Fruit fly (Drosophila melanogaster) whole organism, embryonic: ENCODE results near the gene CG10621.
A peak's percentile ranks its signal among the peaks of the same experiment; 100 is the strongest.

Source experiments
- CG11085 ChIP-seq: fragments of 200-800 bp; sonication (Bioruptor generic); IDR thresholded peaks from 2 replicates; pipeline ENCODE4 v1.3.6; 2022; ENCODE audit warnings: missing biosample characterization, missing genetic modification characterization
- CG11093 ChIP-seq: fragments of 200-800 bp; sonication (Bioruptor generic); IDR thresholded peaks from 3 replicates; pipeline ENCODE4 v1.3.6; 2022; ENCODE audit warnings: missing biosample characterization, missing genetic modification characterization
- CG12659 ChIP-seq: fragments of 200-800 bp; sonication (Bioruptor generic); optimal IDR thresholded peaks from 3 replicates; lab custom pipeline; 2017; ENCODE audit warnings: mild to moderate bottlenecking, missing biosample characterization, missing genetic modification reagents, missing genetic modification characterization
- CG14014 ChIP-seq: fragments of 200-800 bp; sonication (Bioruptor generic); IDR thresholded peaks from 2 replicates; pipeline ENCODE4 v1.3.6; 2022; ENCODE audit warnings: missing biosample characterization, missing genetic modification characterization
- CG1602 ChIP-seq: fragments of 200-800 bp; sonication (Bioruptor generic); optimal IDR thresholded peaks from 3 replicates; lab custom pipeline; 2016; ENCODE audit warnings: missing biosample characterization, missing genetic modification characterization
- CG17328 ChIP-seq: fragments of 200-800 bp; sonication (Bioruptor generic); IDR thresholded peaks from 2 replicates; pipeline ENCODE4 v1.3.6; 2022; ENCODE audit warnings: missing biosample characterization, missing genetic modification characterization
- CG17802 ChIP-seq: fragments of 200-800 bp; sonication (Bioruptor generic); optimal IDR thresholded peaks from 2 replicates; lab custom pipeline; 2018; ENCODE audit warnings: missing biosample characterization, mild to moderate bottlenecking, missing genetic modification characterization, moderate library complexity
- CG18599 ChIP-seq: fragments of 200-800 bp; sonication (Bioruptor generic); optimal IDR thresholded peaks from 3 replicates; lab custom pipeline; 2017; ENCODE audit warnings: missing biosample characterization, missing genetic modification characterization, mild to moderate bottlenecking, moderate library complexity, missing genetic modification reagents
- CG18764 ChIP-seq: fragments of 200-800 bp; sonication (Bioruptor generic); optimal IDR thresholded peaks from 3 replicates; lab custom pipeline; 2016; ENCODE audit warnings: missing biosample characterization, missing genetic modification characterization
- CG2116 ChIP-seq: fragments of 200-800 bp; sonication (Bioruptor generic); optimal IDR thresholded peaks from 3 replicates; lab custom pipeline; 2018; ENCODE audit warnings: missing biosample characterization, mild to moderate bottlenecking, missing genetic modification characterization
- CG2712 ChIP-seq: fragments of 200-800 bp; optimal IDR thresholded peaks from 3 replicates; lab custom pipeline; 2019; ENCODE audit warnings: missing biosample characterization, mild to moderate bottlenecking, missing genetic modification characterization, moderate library complexity
- CG30403 ChIP-seq: fragments of 200-800 bp; sonication (Bioruptor generic); optimal IDR thresholded peaks from 3 replicates; lab custom pipeline; 2016; ENCODE audit warnings: missing biosample characterization, missing genetic modification characterization
- CG31365 ChIP-seq: fragments of 200-800 bp; sonication (Bioruptor generic); optimal IDR thresholded peaks from 2 replicates; lab custom pipeline; 2018; ENCODE audit warnings: missing biosample characterization, mild to moderate bottlenecking, missing genetic modification characterization
- CG5245 ChIP-seq: fragments of 200-800 bp; sonication (Bioruptor generic); optimal IDR thresholded peaks from 3 replicates; lab custom pipeline; 2016; ENCODE audit warnings: missing biosample characterization, missing genetic modification characterization
- CG6765 ChIP-seq: fragments of 200-800 bp; sonication (Bioruptor generic); optimal IDR thresholded peaks from 3 replicates; lab custom pipeline; 2017; ENCODE audit warnings: missing biosample characterization, mild to moderate bottlenecking, missing genetic modification characterization
- CG6854 ChIP-seq: fragments of 200-800 bp; sonication (Bioruptor generic); optimal IDR thresholded peaks from 3 replicates; lab custom pipeline; 2017; ENCODE audit warnings: missing biosample characterization, mild to moderate bottlenecking, missing genetic modification characterization
- CG7987 ChIP-seq: fragments of 200-800 bp; sonication (Bioruptor generic); optimal IDR thresholded peaks from 2 replicates; lab custom pipeline; 2018; ENCODE audit warnings: missing biosample characterization, mild to moderate bottlenecking, missing genetic modification characterization, moderate library complexity
- CG9609 ChIP-seq: fragments of 200-800 bp; sonication (Bioruptor generic); optimal IDR thresholded peaks from 3 replicates; lab custom pipeline; 2016; ENCODE audit warnings: missing biosample characterization, missing genetic modification characterization
- CG9727 ChIP-seq: fragments of 200-800 bp; sonication (Bioruptor generic); optimal IDR thresholded peaks from 3 replicates; lab custom pipeline; 2017; ENCODE audit warnings: missing biosample characterization, mild to moderate bottlenecking, missing genetic modification characterization
- CG9817 ChIP-seq: fragments of 200-800 bp; sonication (Bioruptor generic); optimal IDR thresholded peaks from 2 replicates; lab custom pipeline; 2018; ENCODE audit warnings: missing biosample characterization, mild to moderate bottlenecking, missing genetic modification characterization, moderate library complexity
- CG9876 ChIP-seq: fragments of 200-800 bp; sonication (Bioruptor generic); optimal IDR thresholded peaks from 2 replicates; lab custom pipeline; 2016; ENCODE audit warnings: missing biosample characterization, missing genetic modification characterization
- Dbx ChIP-seq: fragments of 200-800 bp; sonication (Bioruptor generic); IDR thresholded peaks from 3 replicates; pipeline ENCODE4 v1.3.6; 2022; ENCODE audit warnings: missing biosample characterization, missing genetic modification characterization
- Eip74EF ChIP-seq, 2 experiments: fragments of 200-800 bp in 1 of 2; fragments of >200 bp in 1 of 2; sonication (Bioruptor generic) in 1 of 2; optimal IDR thresholded peaks; 2 replicates each; lab custom pipeline; 2017 to 2019; ENCODE audit warnings: missing biosample characterization in 2 of 2, missing genetic modification characterization in 2 of 2, mild to moderate bottlenecking in 1 of 2, moderate library complexity in 1 of 2
- Fer2 ChIP-seq: fragments of 200-800 bp; sonication (Bioruptor generic); optimal IDR thresholded peaks from 2 replicates; lab custom pipeline; 2018; ENCODE audit warnings: missing biosample characterization, mild to moderate bottlenecking, missing genetic modification characterization, moderate library complexity
- HmgD ChIP-seq: fragments of 200-800 bp; sonication (Bioruptor generic); optimal IDR thresholded peaks from 3 replicates; lab custom pipeline; 2016; ENCODE audit warnings: missing biosample characterization, missing genetic modification characterization
- Hr78 ChIP-seq, 2 experiments: fragments of 200-800 bp in 1 of 2; fragments of >200 bp in 1 of 2; sonication (Bioruptor generic) in 1 of 2; optimal IDR thresholded peaks; 2 replicates each; lab custom pipeline; 2017 to 2019; ENCODE audit warnings: missing biosample characterization in 2 of 2, missing genetic modification characterization in 2 of 2, mild to moderate bottlenecking in 1 of 2, moderate library complexity in 1 of 2
- Kr ChIP-seq: fragments of 200-800 bp; sonication (Bioruptor generic); optimal IDR thresholded peaks from 2 replicates; lab custom pipeline; 2017; ENCODE audit warnings: missing biosample characterization, mild to moderate bottlenecking, missing genetic modification characterization
- Lim3 ChIP-seq: fragments of 200-800 bp; sonication (Bioruptor generic); IDR thresholded peaks from 2 replicates; pipeline ENCODE4 v1.3.6; 2022; ENCODE audit warnings: missing biosample characterization, missing genetic modification characterization
- MESR4 ChIP-seq: fragments of 200-800 bp; sonication (Bioruptor generic); optimal IDR thresholded peaks from 2 replicates; lab custom pipeline; 2018; ENCODE audit warnings: missing biosample characterization, mild to moderate bottlenecking, missing genetic modification characterization, moderate library complexity
- Nf-YA ChIP-seq: fragments of 200-800 bp; sonication (Bioruptor generic); IDR thresholded peaks from 2 replicates; pipeline ENCODE4 v1.3.6; 2022; ENCODE audit warnings: missing biosample characterization, missing genetic modification characterization
- Ptx1 ChIP-seq: fragments of 200-800 bp; sonication (Bioruptor generic); IDR thresholded peaks from 2 replicates; pipeline ENCODE4 v1.3.6; 2022; ENCODE audit warnings: missing biosample characterization, missing genetic modification characterization
- Ssrp ChIP-seq: fragments of 200-800 bp; sonication (Bioruptor generic); optimal IDR thresholded peaks from 2 replicates; lab custom pipeline; 2018; ENCODE audit warnings: missing biosample characterization, mild to moderate bottlenecking, missing genetic modification characterization, moderate library complexity
- Usf ChIP-seq: fragments of 200-800 bp; sonication (Bioruptor generic); optimal IDR thresholded peaks from 2 replicates; lab custom pipeline; 2017; ENCODE audit warnings: missing genotype, missing biosample characterization, missing genetic modification characterization
- Vsx1 ChIP-seq: fragments of 200-800 bp; sonication (Bioruptor generic); optimal IDR thresholded peaks from 2 replicates; lab custom pipeline; 2017; ENCODE audit warnings: missing biosample characterization, mild to moderate bottlenecking, missing genetic modification characterization, missing genetic modification reagents
- aop ChIP-seq: fragments of 200-800 bp; sonication (Bioruptor generic); IDR thresholded peaks from 2 replicates; pipeline ENCODE4 v1.3.6; 2022; ENCODE audit warnings: missing biosample characterization, missing genetic modification characterization
- az2 ChIP-seq: fragments of 200-800 bp; sonication (Bioruptor generic); optimal IDR thresholded peaks from 3 replicates; lab custom pipeline; 2016; ENCODE audit warnings: missing biosample characterization, missing genetic modification characterization
- cg ChIP-seq: fragments of 200-800 bp; sonication (Bioruptor generic); optimal IDR thresholded peaks from 3 replicates; lab custom pipeline; 2019; ENCODE audit warnings: missing biosample characterization, mild to moderate bottlenecking, missing genetic modification characterization, moderate library complexity
- dan ChIP-seq: fragments of 200-800 bp; sonication (Bioruptor generic); IDR thresholded peaks from 2 replicates; pipeline ENCODE4 v1.3.6; 2022; ENCODE audit warnings: missing biosample characterization, missing genetic modification characterization
- danr ChIP-seq: fragments of 200-800 bp; sonication (Bioruptor generic); IDR thresholded peaks from 2 replicates; pipeline ENCODE4 v1.3.6; 2022; ENCODE audit warnings: missing biosample characterization, missing genetic modification characterization
- exex ChIP-seq: fragments of 200-800 bp; sonication (Bioruptor generic); optimal IDR thresholded peaks from 4 replicates; lab custom pipeline; 2018; ENCODE audit warnings: missing biosample characterization, mild to moderate bottlenecking, missing genetic modification characterization, moderate library complexity
- eyg ChIP-seq: fragments of 200-800 bp; sonication (Bioruptor generic); optimal IDR thresholded peaks from 3 replicates; lab custom pipeline; 2016; ENCODE audit warnings: missing biosample characterization, missing genetic modification characterization
- hkb ChIP-seq, 2 experiments: fragments of 200-800 bp in 1 of 2; fragments of >200 bp in 1 of 2; sonication (Bioruptor generic) in 1 of 2; IDR thresholded peaks in 1 of 2; optimal IDR thresholded peaks in 1 of 2; 2 replicates each; pipeline versions ENCODE4 v1.3.6 to Lab custom; 2017 to 2022; ENCODE audit warnings: missing biosample characterization in 1 of 2, missing genetic modification characterization in 1 of 2
- jigr1 ChIP-seq: fragments of 200-800 bp; sonication (Bioruptor generic); IDR thresholded peaks from 3 replicates; pipeline ENCODE4 v1.3.6; 2022; ENCODE audit warnings: missing biosample characterization, missing genetic modification characterization
- jumu ChIP-seq: fragments of 200-800 bp; sonication (Bioruptor generic); optimal IDR thresholded peaks from 3 replicates; lab custom pipeline; 2016; ENCODE audit warnings: missing biosample characterization, missing genetic modification characterization
- sens-2 ChIP-seq: fragments of 200-800 bp; sonication (Bioruptor generic); IDR thresholded peaks from 2 replicates; pipeline ENCODE4 v1.3.6; 2022; ENCODE audit warnings: missing biosample characterization, missing genetic modification characterization
- sima ChIP-seq: fragments of 200-800 bp; sonication (Bioruptor generic); optimal IDR thresholded peaks from 2 replicates; lab custom pipeline; 2016; ENCODE audit warnings: missing biosample characterization, missing genetic modification characterization
- tna ChIP-seq: fragments of 200-800 bp; sonication (Bioruptor generic); IDR thresholded peaks from 2 replicates; pipeline ENCODE4 v1.3.6; 2022; ENCODE audit warnings: missing biosample characterization, missing genetic modification characterization; ENCODE audit not compliant: partially characterized antibody
- twi ChIP-seq: fragments of 200-800 bp; optimal IDR thresholded peaks from 2 replicates; lab custom pipeline; 2019; ENCODE audit warnings: missing biosample characterization, mild to moderate bottlenecking, missing genetic modification characterization, moderate library complexity
- tx ChIP-seq: fragments of 200-800 bp; sonication (Bioruptor generic); optimal IDR thresholded peaks from 2 replicates; lab custom pipeline; 2016; ENCODE audit warnings: missing biosample characterization, missing genetic modification characterization

The CG10621 gene

dm6 chr2L:18930352-18931122 is 23.7 kb downstream of the CG10621 start (continued):
- TF ChIP-seq Fer2 (tag; lab: Kevin White, UChicago), result no peak
- no peak for TF ChIP-seq Usf
- no peak for TF ChIP-seq Eip74EF (GFP tag; optimal IDR thresholded peaks at IDR 0.05; lab: Kevin White, UChicago)
- peak; percentile 19 for TF ChIP-seq Ssrp (tag; lab: Kevin White, UChicago)
- no peak for TF ChIP-seq Hr78 (GFP tag; optimal IDR thresholded peaks at IDR 0.05; lab: Kevin White, UChicago)
- TF ChIP-seq danr, result no peak
- TF ChIP-seq cg (GFP tag; lab: Kevin White, UChicago), result no peak
- TF ChIP-seq twi (tag; lab: Kevin White, UChicago), result peak; percentile 49
- TF ChIP-seq tna (GFP tag; lab: Robert Waterston, UW), result no peak
- TF ChIP-seq CG18599, result peak; percentile 6
- TF ChIP-seq dan (GFP tag; lab: Robert Waterston, UW), result no peak
- no peak for TF ChIP-seq CG18764 (GFP tag; lab: Kevin White, UChicago)
- TF ChIP-seq sima (GFP tag; lab: Kevin White, UChicago), result no peak
- TF ChIP-seq CG6854 (GFP tag; lab: Kevin White, UChicago), result no peak
- no peak for TF ChIP-seq CG1602 (GFP tag; lab: Kevin White, UChicago)
- TF ChIP-seq CG7987 (GFP tag; lab: Kevin White, UChicago), result no peak
- no peak for TF ChIP-seq CG14014 (GFP tag; lab: Robert Waterston, UW)
- TF ChIP-seq Kr (GFP tag; lab: Kevin White, UChicago), result peak; percentile 38
- TF ChIP-seq CG11093 (GFP tag; lab: Robert Waterston, UW), result no peak
- peak; percentile 36 for TF ChIP-seq az2 (GFP tag; lab: Kevin White, UChicago)
- TF ChIP-seq exex, result no peak
- TF ChIP-seq CG17802 (tag; lab: Kevin White, UChicago), result peak; percentile 20
- no peak for TF ChIP-seq hkb (optimal IDR thresholded peaks at IDR 0.05; lab: Kevin White, UChicago)
- no peak for TF ChIP-seq hkb (GFP tag; IDR thresholded peaks at IDR 0.05; lab: Robert Waterston, UW)
- TF ChIP-seq aop, result no peak
- TF ChIP-seq HmgD (GFP tag; lab: Kevin White, UChicago), result no peak
- TF ChIP-seq CG9727 (GFP tag; lab: Kevin White, UChicago), result peak; percentile 44
- TF ChIP-seq CG30403, result peak; percentile 14
- TF ChIP-seq CG2116, result no peak
- TF ChIP-seq Ptx1 (GFP tag; lab: Robert Waterston, UW), result no peak
- TF ChIP-seq CG9876 (GFP tag; lab: Kevin White, UChicago), result no peak
- TF ChIP-seq tx (GFP tag; lab: Kevin White, UChicago), result no peak
- peak; percentile 25 for TF ChIP-seq jumu (GFP tag; lab: Kevin White, UChicago)
- no peak for TF ChIP-seq CG11085
- TF ChIP-seq Nf-YA (GFP tag; lab: Robert Waterston, UW), result no peak
- no peak for TF ChIP-seq Dbx
- no peak for TF ChIP-seq MESR4 (GFP tag; lab: Kevin White, UChicago)
- TF ChIP-seq sens-2 (GFP tag; lab: Robert Waterston, UW), result no peak
- TF ChIP-seq eyg, result no peak
- no peak for TF ChIP-seq CG17328 (GFP tag; lab: Robert Waterston, UW)
- TF ChIP-seq CG5245 (GFP tag; lab: Kevin White, UChicago), result no peak
- TF ChIP-seq CG9817 (tag; lab: Kevin White, UChicago), result no peak
- no peak for TF ChIP-seq CG6765
- peak; percentile 68 for TF ChIP-seq CG2712 (tag; lab: Kevin White, UChicago)
- peak; percentile 25 for TF ChIP-seq CG9609 (GFP tag; lab: Kevin White, UChicago)
- no peak for TF ChIP-seq jigr1
- no peak for TF ChIP-seq CG12659
- no peak for TF ChIP-seq CG31365 (tag; lab: Kevin White, UChicago)
- no peak for TF ChIP-seq Vsx1
- no peak for TF ChIP-seq Lim3 (GFP tag; lab: Robert Waterston, UW)
